Fruit fly (Drosophila melanogaster): ENCODE measurements around the gene Nup133.
A peak's percentile ranks its signal among the peaks of the same experiment; 100 is the strongest.

Nup133 gene

DNA sequence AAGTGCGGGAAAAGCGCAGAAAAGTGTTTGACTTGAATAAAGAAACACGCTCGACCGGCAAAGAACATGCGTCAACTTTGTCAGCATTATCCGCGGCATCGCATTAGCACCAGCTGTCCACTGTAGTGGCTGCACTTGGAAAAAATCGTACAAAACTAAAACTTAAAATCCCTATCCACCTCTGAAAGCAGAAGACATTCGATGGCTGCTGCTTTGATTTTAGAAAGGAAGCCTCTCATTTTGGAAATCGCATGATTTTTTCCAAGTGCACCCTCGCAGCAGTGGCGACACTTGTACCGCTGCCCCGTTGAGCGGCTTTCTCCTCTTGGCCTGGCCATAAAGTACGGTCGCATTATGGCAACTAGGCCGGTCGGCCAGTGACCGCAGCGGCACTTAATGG is 26.1 kb upstream of the Nup133 start (continued):
- TF ChIP-seq HmgZ (tag; optimal IDR thresholded peaks at IDR 0.05) (no peak), HLHmδ (GFP tag; optimal IDR thresholded peaks at IDR 0.05) (no peak), Dref (GFP tag; IDR thresholded peaks at IDR 0.05) (no peak), p53 (GFP tag; optimal IDR thresholded peaks at IDR 0.05) (no peak), Vsx1 (GFP tag; optimal IDR thresholded peaks at IDR 0.05) (no peak), Doc3 (GFP tag; IDR thresholded peaks at IDR 0.05; ENCODE audit: partially characterized antibody) (no peak), gro (GFP tag; optimal IDR thresholded peaks at IDR 0.05) (no peak), Spps (tag; optimal IDR thresholded peaks at IDR 0.05) (no peak), jigr1 (GFP tag; IDR thresholded peaks at IDR 0.05) (0 out of 3 replicates have a peak, but pooled peaks have one; percentile 31), CG8290 (GFP tag; optimal IDR thresholded peaks at IDR 0.05) (no peak), CG8290 (tag; optimal IDR thresholded peaks at IDR 0.05) (peak in 1 of 2 experiments; percentile 33), abd-A (tag; optimal IDR thresholded peaks at IDR 0.05) (no peak), scrt (GFP tag; optimal IDR thresholded peaks at IDR 0.05) (no peak), CG18764 (GFP tag; optimal IDR thresholded peaks at IDR 0.05) (no peak), sna (GFP tag; IDR thresholded peaks at IDR 0.05; ENCODE audit: partially characterized antibody) (no peak), unpg (GFP tag; optimal IDR thresholded peaks at IDR 0.05) (peak; percentile 59), cg (GFP tag; optimal IDR thresholded peaks at IDR 0.05) (no peak), zfh1 (GFP tag; IDR thresholded peaks at IDR 0.05) (peak; percentile 68; the same call in 2 of the 3 replicates), Stat92E (GFP tag; optimal IDR thresholded peaks at IDR 0.05) (no peak), gsb (GFP tag; IDR thresholded peaks at IDR 0.05) (no peak), CG8089 (GFP tag; optimal IDR thresholded peaks at IDR 0.05) (peak; percentile 22), sob (GFP tag; IDR thresholded peaks at IDR 0.05) (peak; percentile 30; the same call in 1 of the 2 replicates), BtbVII (GFP tag; optimal IDR thresholded peaks at IDR 0.05) (no peak), CG15514 (GFP tag; optimal IDR thresholded peaks at IDR 0.05) (no peak), mam (GFP tag; optimal IDR thresholded peaks at IDR 0.05) (peak; percentile 27), CG6654 (GFP tag; optimal IDR thresholded peaks at IDR 0.05) (no peak), CG4820 (GFP tag; optimal IDR thresholded peaks at IDR 0.05) (peak; percentile 33), grn (GFP tag; optimal IDR thresholded peaks at IDR 0.05) (no peak), Med (GFP tag) (peak; percentile 88), CG11456 (GFP tag; IDR thresholded peaks at IDR 0.05) (peak; percentile 62; the same call in 1 of the 3 replicates), Poxn (GFP tag; IDR thresholded peaks at IDR 0.05) (no peak), nerfin-2 (GFP tag; IDR thresholded peaks at IDR 0.05; ENCODE audit: partially characterized antibody) (no peak), al (GFP tag; IDR thresholded peaks at IDR 0.05) (0 out of 2 replicates have a peak, but pooled peaks have one; percentile 17), hth (optimal IDR thresholded peaks at IDR 0.05) (no peak), CG3838 (GFP tag; optimal IDR thresholded peaks at IDR 0.05) (no peak), ranshi (GFP tag; IDR thresholded peaks at IDR 0.05) (no peak), CG12071 (GFP tag; optimal IDR thresholded peaks at IDR 0.05) (peak; percentile 26), TFAM (GFP tag; optimal IDR thresholded peaks at IDR 0.05) (no peak), CG14860 (GFP tag; IDR thresholded peaks at IDR 0.05; ENCODE audit: partially characterized antibody) (no peak), MESR4 (GFP tag; optimal IDR thresholded peaks at IDR 0.05) (no peak), nmo (GFP tag; optimal IDR thresholded peaks at IDR 0.05) (peak; percentile 59), CG17612 (GFP tag; IDR thresholded peaks at IDR 0.05) (no peak), CG15601 (tag; optimal IDR thresholded peaks at IDR 0.05) (no peak), ken (GFP tag; IDR thresholded peaks at IDR 0.05) (peak; percentile 66; the same call in 2 of the 3 replicates), CG10209 (GFP tag; optimal IDR thresholded peaks at IDR 0.05) (peak; percentile 24), trem (tag; optimal IDR thresholded peaks at IDR 0.05) (no peak), fd96Cb (tag; optimal IDR thresholded peaks at IDR 0.05) (peak; percentile 43), C15 (GFP tag; IDR thresholded peaks at IDR 0.05) (no peak), D (optimal IDR thresholded peaks at IDR 0.05) (no peak), D (GFP tag; optimal IDR thresholded peaks at IDR 0.05) (peak; percentile 29), CG31365 (tag; optimal IDR thresholded peaks at IDR 0.05) (no peak)
